Fruit fly (Drosophila melanogaster): ENCODE measurements around the gene CG11342.

DNA sequence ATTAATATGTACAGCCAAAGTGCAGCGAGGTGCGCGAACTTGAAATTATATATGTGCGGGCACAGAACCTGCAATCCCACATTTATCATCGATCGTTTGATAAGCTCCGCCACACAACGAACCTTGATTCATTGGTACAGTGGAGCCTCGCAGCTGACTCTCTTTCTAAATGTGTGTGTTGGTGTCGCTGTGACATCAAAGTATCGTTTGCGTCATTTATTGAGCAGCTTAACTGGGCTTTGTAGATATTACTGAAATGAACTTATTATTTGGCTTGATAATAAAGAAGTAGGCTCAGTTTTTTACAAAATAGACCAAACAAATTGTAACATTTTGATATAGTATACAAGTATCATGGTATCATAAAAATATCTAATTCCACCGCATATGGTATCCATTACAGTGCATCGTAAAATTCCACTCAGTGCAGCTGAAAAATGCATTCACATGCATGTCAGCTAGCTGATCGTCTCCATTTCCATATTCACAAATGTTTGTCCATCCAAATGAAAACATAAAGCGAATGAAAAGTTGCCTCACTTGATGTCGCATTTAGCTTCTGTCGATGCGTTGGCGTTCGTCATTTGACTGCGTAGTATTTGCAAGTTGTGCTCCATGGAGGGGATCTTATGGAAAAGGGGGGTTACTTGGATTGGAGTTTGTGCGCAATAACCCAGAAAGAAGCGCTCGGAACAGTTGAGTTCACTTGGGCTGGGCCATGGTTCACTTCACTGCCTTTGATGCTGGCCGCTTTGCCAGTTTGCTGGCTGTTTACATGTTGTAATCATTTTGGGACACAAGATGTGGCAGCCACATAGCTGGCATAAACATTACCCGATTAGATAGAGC lies 44.0 kb upstream of the CG11342 start:
- TF ChIP-seq EcR (GFP tag; optimal IDR thresholded peaks at IDR 0.05) (no peak), CG17806 (tag; optimal IDR thresholded peaks at IDR 0.05) (no peak), CG9948 (tag; optimal IDR thresholded peaks at IDR 0.05) (no peak), gl (tag; optimal IDR thresholded peaks at IDR 0.05) (no peak), CG12605 (GFP tag; IDR thresholded peaks at IDR 0.05) (no peak), CG8301 (tag; optimal IDR thresholded peaks at IDR 0.05) (no peak), CG34367 (tag; optimal IDR thresholded peaks at IDR 0.05) (no peak), Ets98B (GFP tag; IDR thresholded peaks at IDR 0.05) (no peak)
